Fruit fly (Drosophila melanogaster) whole organism, embryonic: ENCODE measurements around the gene SMSr.

Experiments
- Atf3 ChIP-seq: fragments of 200-800 bp; sonication (Bioruptor generic); optimal IDR thresholded peaks from 3 replicates; lab custom pipeline; 2016; ENCODE audit warnings: missing biosample characterization, missing genetic modification characterization
- CG10267 ChIP-seq: fragments of 200-800 bp; sonication (Bioruptor generic); optimal IDR thresholded peaks from 2 replicates; lab custom pipeline; 2018; ENCODE audit warnings: missing biosample characterization, mild to moderate bottlenecking, missing genetic modification characterization, moderate library complexity
- CG10274 ChIP-seq: fragments of 200-800 bp; sonication (Bioruptor generic); optimal IDR thresholded peaks from 3 replicates; lab custom pipeline; 2017; ENCODE audit warnings: missing biosample characterization, mild to moderate bottlenecking, missing genetic modification characterization
- CG10462 ChIP-seq: fragments of 200-800 bp; sonication (Bioruptor generic); optimal IDR thresholded peaks from 2 replicates; lab custom pipeline; 2016; ENCODE audit warnings: missing biosample characterization, missing genetic modification characterization
- CG10959 ChIP-seq: fragments of 200-800 bp; sonication (Bioruptor generic); IDR thresholded peaks from 2 replicates; pipeline ENCODE4 v1.3.6; 2022; ENCODE audit warnings: missing biosample characterization, missing genetic modification characterization
- CG13287 ChIP-seq: fragments of 200-800 bp; sonication (Bioruptor generic); IDR thresholded peaks from 2 replicates; pipeline ENCODE4 v1.3.6; 2022; ENCODE audit warnings: missing biosample characterization, missing genetic modification characterization; ENCODE audit not compliant: partially characterized antibody
- CG13424 ChIP-seq: fragments of 200-800 bp; sonication (Bioruptor generic); optimal IDR thresholded peaks from 2 replicates; lab custom pipeline; 2019; ENCODE audit warnings: missing biosample characterization, mild to moderate bottlenecking, missing genetic modification characterization, moderate library complexity
- CG15601 ChIP-seq: fragments of 200-800 bp; sonication (Bioruptor generic); optimal IDR thresholded peaks from 3 replicates; lab custom pipeline; 2019; ENCODE audit warnings: missing biosample characterization, mild to moderate bottlenecking, missing genetic modification characterization, moderate library complexity
- CG17385 ChIP-seq: fragments of 200-800 bp; sonication (Bioruptor generic); optimal IDR thresholded peaks from 3 replicates; lab custom pipeline; 2018; ENCODE audit warnings: missing biosample characterization, mild to moderate bottlenecking, missing genetic modification characterization
- CG2202 ChIP-seq: fragments of 200-800 bp; sonication (Bioruptor generic); optimal IDR thresholded peaks from 2 replicates; lab custom pipeline; 2018; ENCODE audit warnings: missing biosample characterization, mild to moderate bottlenecking, missing genetic modification characterization
- CG2678 ChIP-seq: fragments of 200-800 bp; sonication (Bioruptor generic); optimal IDR thresholded peaks from 3 replicates; lab custom pipeline; 2019; ENCODE audit warnings: missing biosample characterization, mild to moderate bottlenecking, missing genetic modification characterization, moderate library complexity
- CG3163 ChIP-seq: fragments of 200-800 bp; sonication (Bioruptor generic); optimal IDR thresholded peaks from 3 replicates; lab custom pipeline; 2016; ENCODE audit warnings: missing biosample characterization, missing genetic modification characterization
- CG3281 ChIP-seq: fragments of 200-800 bp; sonication (Bioruptor generic); optimal IDR thresholded peaks from 3 replicates; lab custom pipeline; 2017; ENCODE audit warnings: missing biosample characterization, mild to moderate bottlenecking, missing genetic modification characterization
- CG34224 ChIP-seq: fragments of 200-800 bp; sonication (Bioruptor generic); IDR thresholded peaks from 3 replicates; pipeline ENCODE4 v1.3.6; 2022; ENCODE audit warnings: missing biosample characterization, missing genetic modification characterization; ENCODE audit not compliant: partially characterized antibody
- CG4707 ChIP-seq: fragments of 200-800 bp; sonication (Bioruptor generic); optimal IDR thresholded peaks from 2 replicates; lab custom pipeline; 2018; ENCODE audit warnings: missing biosample characterization, mild to moderate bottlenecking, missing genetic modification characterization, moderate library complexity
- CG4730 ChIP-seq: fragments of 200-800 bp; sonication (Bioruptor generic); IDR thresholded peaks from 2 replicates; pipeline ENCODE4 v1.3.6; 2022; ENCODE audit warnings: missing biosample characterization, missing genetic modification characterization
- CG6175 ChIP-seq: fragments of 200-800 bp; sonication (Bioruptor generic); IDR thresholded peaks from 3 replicates; pipeline ENCODE4 v1.3.6; 2022; ENCODE audit warnings: missing biosample characterization, missing genetic modification characterization
- CG6689 ChIP-seq: fragments of 200-800 bp; sonication (Bioruptor generic); IDR thresholded peaks from 2 replicates; pipeline ENCODE4 v1.3.6; 2022; ENCODE audit warnings: missing biosample characterization, missing genetic modification characterization
- CG6813 ChIP-seq: fragments of 200-800 bp; sonication (Bioruptor generic); optimal IDR thresholded peaks from 2 replicates; lab custom pipeline; 2017; ENCODE audit warnings: missing biosample characterization, missing genetic modification characterization, mild to moderate bottlenecking, moderate library complexity, missing genetic modification reagents
- CTCF ChIP-seq: fragments of 200-800 bp; sonication (Bioruptor generic); optimal IDR thresholded peaks from 2 replicates; lab custom pipeline; 2017; ENCODE audit warnings: missing biosample characterization, mild to moderate bottlenecking, missing genetic modification characterization, moderate library complexity
- D ChIP-seq, 2 experiments: fragments of 200-800 bp in 1 of 2; fragments of >200 bp in 1 of 2; sonication (Bioruptor generic) in 1 of 2; optimal IDR thresholded peaks; 2 replicates in 1 of 2; 3 replicates in 1 of 2; lab custom pipeline; 2017; ENCODE audit warnings: mild to moderate bottlenecking in 1 of 2, missing biosample characterization in 1 of 2, missing genetic modification characterization in 1 of 2, missing genetic modification reagents in 1 of 2
- Dfd ChIP-seq, 2 experiments: fragments of >200 bp; optimal IDR thresholded peaks; 2 replicates each; lab custom pipeline; 2017; ENCODE audit warnings: missing biosample characterization in 2 of 2, missing genetic modification characterization in 2 of 2
- E2f1 ChIP-seq: fragments of 200-800 bp; sonication (Bioruptor generic); IDR thresholded peaks from 2 replicates; pipeline ENCODE4 v1.3.6; 2022; ENCODE audit warnings: missing biosample characterization, missing genetic modification characterization
- Fer1 ChIP-seq: fragments of 200-800 bp; sonication (Bioruptor generic); optimal IDR thresholded peaks from 2 replicates; lab custom pipeline; 2017; ENCODE audit warnings: missing biosample characterization, mild to moderate bottlenecking, missing genetic modification characterization
- Hmr ChIP-seq: fragments of 200-800 bp; sonication (Bioruptor generic); optimal IDR thresholded peaks from 3 replicates; lab custom pipeline; 2017; ENCODE audit warnings: mild to moderate bottlenecking, missing biosample characterization, missing genetic modification reagents, missing genetic modification characterization
- Oaz ChIP-seq: fragments of 200-800 bp; sonication (Bioruptor generic); IDR thresholded peaks from 2 replicates; pipeline ENCODE4 v1.3.6; 2022; ENCODE audit warnings: missing biosample characterization, missing genetic modification characterization
- Ravus ChIP-seq: fragments of 200-800 bp; sonication (Bioruptor generic); IDR thresholded peaks from 2 replicates; pipeline ENCODE4 v1.3.6; 2022; ENCODE audit warnings: missing biosample characterization, missing genetic modification characterization
- Usf ChIP-seq: fragments of 200-800 bp; sonication (Bioruptor generic); optimal IDR thresholded peaks from 2 replicates; lab custom pipeline; 2017; ENCODE audit warnings: missing genotype, missing biosample characterization, missing genetic modification characterization
- ara ChIP-seq: fragments of 200-800 bp; sonication (Bioruptor generic); IDR thresholded peaks from 2 replicates; pipeline ENCODE4 v1.3.6; 2022; ENCODE audit warnings: missing biosample characterization, missing genetic modification characterization
- bowl ChIP-seq: fragments of 200-800 bp; sonication (Bioruptor generic); IDR thresholded peaks from 2 replicates; pipeline ENCODE4 v1.3.6; 2022; ENCODE audit warnings: missing biosample characterization, missing genetic modification characterization
- ci ChIP-seq: fragments of 200-800 bp; sonication (Bioruptor generic); IDR thresholded peaks from 3 replicates; pipeline ENCODE4 v1.3.6; 2022; ENCODE audit warnings: missing biosample characterization, missing genetic modification characterization
- crp ChIP-seq, 2 experiments: fragments of 200-800 bp; sonication (Bioruptor generic); optimal IDR thresholded peaks; 2 replicates in 1 of 2; 3 replicates in 1 of 2; lab custom pipeline; 2017; ENCODE audit warnings: missing biosample characterization in 2 of 2, missing genetic modification characterization in 2 of 2, mild to moderate bottlenecking in 1 of 2, moderate library complexity in 1 of 2
- cwo ChIP-seq: fragments of 200-800 bp; sonication (Bioruptor generic); optimal IDR thresholded peaks from 3 replicates; lab custom pipeline; 2017; ENCODE audit warnings: missing biosample characterization, missing genetic modification characterization, mild to moderate bottlenecking, moderate library complexity, missing genetic modification reagents
- dimm ChIP-seq: fragments of 200-800 bp; sonication (Bioruptor generic); IDR thresholded peaks from 2 replicates; pipeline ENCODE4 v1.3.6; 2022; ENCODE audit warnings: missing biosample characterization, missing genetic modification characterization
- disco-r ChIP-seq: fragments of 200-800 bp; sonication (Bioruptor generic); optimal IDR thresholded peaks from 2 replicates; lab custom pipeline; 2016; ENCODE audit warnings: missing biosample characterization, missing genetic modification characterization
- eyg ChIP-seq: fragments of 200-800 bp; sonication (Bioruptor generic); optimal IDR thresholded peaks from 3 replicates; lab custom pipeline; 2016; ENCODE audit warnings: missing biosample characterization, missing genetic modification characterization
- insv ChIP-seq, 2 experiments: fragments of 200-800 bp; sonication (Bioruptor generic); optimal IDR thresholded peaks; 3 replicates each; lab custom pipeline; 2016 to 2018; ENCODE audit warnings: missing biosample characterization in 2 of 2, missing genetic modification characterization in 2 of 2
- kay ChIP-seq: fragments of 200-800 bp; sonication (Bioruptor generic); optimal IDR thresholded peaks from 2 replicates; lab custom pipeline; 2016; ENCODE audit warnings: missing biosample characterization, missing genetic modification characterization
- kni ChIP-seq: fragments of 200-800 bp; sonication (Bioruptor generic); optimal IDR thresholded peaks from 3 replicates; lab custom pipeline; 2017; ENCODE audit warnings: mild to moderate bottlenecking, missing biosample characterization, missing genetic modification reagents, missing genetic modification characterization
- lola ChIP-seq, 3 experiments: fragments of >200 bp in 2 of 3; fragments of 200-800 bp in 1 of 3; sonication (Bioruptor generic) in 1 of 3; optimal IDR thresholded peaks; 2 replicates each; lab custom pipeline; 2017 to 2019; ENCODE audit warnings: missing biosample characterization in 3 of 3, missing genetic modification characterization in 3 of 3, mild to moderate bottlenecking in 1 of 3, moderate library complexity in 1 of 3
- lov ChIP-seq, 2 experiments: fragments of 200-800 bp in 1 of 2; fragments of >200 bp in 1 of 2; sonication (Bioruptor generic) in 1 of 2; IDR thresholded peaks in 1 of 2; optimal IDR thresholded peaks in 1 of 2; 2 replicates in 1 of 2; 3 replicates in 1 of 2; pipeline versions ENCODE4 v1.3.6 to Lab custom; 2017 to 2022; ENCODE audit warnings: missing biosample characterization in 1 of 2, missing genetic modification characterization in 1 of 2
- pan ChIP-seq, 4 experiments: fragments of >200 bp in 3 of 4; fragments of 200-800 bp in 1 of 4; sonication (Bioruptor generic) in 1 of 4; optimal IDR thresholded peaks in 3 of 4; IDR thresholded peaks in 1 of 4; 2 replicates each; pipeline versions ENCODE4 v1.3.6 to Lab custom; 2017 to 2022; ENCODE audit warnings: missing biosample characterization in 2 of 4, missing genetic modification characterization in 2 of 4, mixed read lengths in 1 of 4
- phol ChIP-seq: fragments of 200-800 bp; sonication (Bioruptor generic); optimal IDR thresholded peaks from 3 replicates; lab custom pipeline; 2018; ENCODE audit warnings: missing biosample characterization, mild to moderate bottlenecking, missing genetic modification characterization, moderate library complexity
- pnt ChIP-seq: fragments of 200-800 bp; sonication (Bioruptor generic); optimal IDR thresholded peaks from 3 replicates; lab custom pipeline; 2016; ENCODE audit warnings: missing biosample characterization, missing genetic modification characterization
- pzg ChIP-seq: fragments of 200-800 bp; sonication (Bioruptor generic); optimal IDR thresholded peaks from 3 replicates; lab custom pipeline; 2018; ENCODE audit warnings: missing biosample characterization, mild to moderate bottlenecking, missing genetic modification characterization, moderate library complexity
- stc ChIP-seq: fragments of 200-800 bp; sonication (Bioruptor generic); IDR thresholded peaks from 2 replicates; pipeline ENCODE4 v1.3.6; 2022; ENCODE audit warnings: missing biosample characterization, missing genetic modification characterization
- stwl ChIP-seq: fragments of 200-800 bp; sonication (Bioruptor generic); optimal IDR thresholded peaks from 3 replicates; lab custom pipeline; 2018; ENCODE audit warnings: missing biosample characterization, mild to moderate bottlenecking, missing genetic modification characterization, moderate library complexity

SMSr gene

dm6 chr3L:7328567-7329253 lies 52.6 kb downstream of the SMSr start, which contains the start of the genes mrva, CG42307 and mus312 (continued):
- TF ChIP-seq kni (GFP tag; lab: Kevin White, UChicago) (peak; percentile 30), CG13287 (GFP tag; lab: Robert Waterston, UW) (peak; percentile 52), stwl (tag; lab: Kevin White, UChicago) (peak; percentile 90), pan (optimal IDR thresholded peaks at IDR 0.05; lab: Kevin White, UChicago) (no peak), pan (GFP tag; optimal IDR thresholded peaks at IDR 0.05 in 1 of 2, IDR thresholded peaks at IDR 0.05 in 1 of 2) (peak in 1 of 2 experiments; percentile 87), Fer1 (GFP tag; lab: Kevin White, UChicago) (peak; percentile 89), CG6689 (GFP tag; lab: Robert Waterston, UW) (peak; percentile 91), CG4707 (GFP tag; lab: Kevin White, UChicago) (no peak), Ravus (GFP tag; lab: Robert Waterston, UW) (peak; percentile 38; the same call in 1 of the 2 replicates), CG10959 (GFP tag; lab: Robert Waterston, UW) (peak; percentile 54), CG10462 (GFP tag; lab: Kevin White, UChicago) (peak; percentile 72), lola (GFP tag; optimal IDR thresholded peaks at IDR 0.05; lab: Kevin White, UChicago) (peak in 1 of 3 experiments; percentile 92), CG6813 (GFP tag; lab: Kevin White, UChicago) (peak; percentile 85), E2f1 (GFP tag; lab: Robert Waterston, UW) (peak; percentile 84), disco-r (GFP tag; lab: Kevin White, UChicago) (no peak), crp (GFP tag; optimal IDR thresholded peaks at IDR 0.05; lab: Kevin White, UChicago) (peak; percentile 82 to 96), ara (GFP tag; lab: Robert Waterston, UW) (peak; percentile 60; the same call in 1 of the 2 replicates), CG2202 (tag; lab: Kevin White, UChicago) (peak; percentile 66), CG3163 (GFP tag; lab: Kevin White, UChicago) (no peak), phol (tag; lab: Kevin White, UChicago) (peak; percentile 89), Usf (GFP tag; lab: Kevin White, UChicago) (peak; percentile 73), CG13424 (peak; percentile 97), CG6175 (GFP tag; lab: Robert Waterston, UW) (peak; percentile 34; the same call in 1 of the 3 replicates), dimm (GFP tag; lab: Robert Waterston, UW) (no peak), eyg (GFP tag; lab: Kevin White, UChicago) (no peak), kay (GFP tag; lab: Kevin White, UChicago) (peak; percentile 81), ci (GFP tag; lab: Robert Waterston, UW) (peak; percentile 70; the same call in 2 of the 3 replicates), Oaz (peak; percentile 78), CG10274 (GFP tag; lab: Kevin White, UChicago) (no peak), CG4730 (peak; percentile 78), bowl (GFP tag; lab: Robert Waterston, UW) (no peak), CG15601 (tag; lab: Kevin White, UChicago) (peak; percentile 93), CG34224 (GFP tag; lab: Robert Waterston, UW) (no peak), lov (optimal IDR thresholded peaks at IDR 0.05; lab: Kevin White, UChicago) (no peak), lov (GFP tag; IDR thresholded peaks at IDR 0.05; lab: Robert Waterston, UW) (0 out of 3 replicates have a peak, but pooled peaks have one; percentile 65), pnt (GFP tag; lab: Kevin White, UChicago) (peak; percentile 18), stc (GFP tag; lab: Robert Waterston, UW) (peak; percentile 78), CG17385 (GFP tag; lab: Kevin White, UChicago) (peak; percentile 88), Dfd (GFP tag; optimal IDR thresholded peaks at IDR 0.05; lab: Kevin White, UChicago) (no peak), CG3281 (GFP tag; lab: Kevin White, UChicago) (peak; percentile 85), CG10267 (tag; lab: Kevin White, UChicago) (peak; percentile 86), pzg (GFP tag; lab: Kevin White, UChicago) (peak; percentile 76), CG2678 (tag; lab: Kevin White, UChicago) (no peak), Atf3 (GFP tag; lab: Kevin White, UChicago) (peak; percentile 49), CTCF (GFP tag; lab: Kevin White, UChicago) (peak; percentile 4), insv (GFP tag; optimal IDR thresholded peaks at IDR 0.05; lab: Kevin White, UChicago) (peak in 1 of 2 experiments; percentile 75), cwo (GFP tag; lab: Kevin White, UChicago) (peak; percentile 78), Hmr (no peak), D (optimal IDR thresholded peaks at IDR 0.05; lab: Kevin White, UChicago) (no peak), D (GFP tag; optimal IDR thresholded peaks at IDR 0.05; lab: Kevin White, UChicago) (peak; percentile 83)
